Worm (Caenorhabditis elegans) whole organism, midembryonic: ENCODE results near the gene mak-2.

ENCODE experiments used
- T22C8.4 ChIP-seq: fragments of 200-800 bp; sonication (Bioruptor generic); IDR thresholded peaks from 2 replicates; pipeline ENCODE4 v1.3.6; 2022; ENCODE audit warnings: missing genetic modification characterization, missing compliant biosample characterization
- tab-1 ChIP-seq: fragments of 200-800 bp; sonication (Bioruptor generic); IDR thresholded peaks from 2 replicates; pipeline ENCODE4 v1.3.6; 2022; ENCODE audit warnings: missing genetic modification characterization, missing compliant biosample characterization

DNA sequence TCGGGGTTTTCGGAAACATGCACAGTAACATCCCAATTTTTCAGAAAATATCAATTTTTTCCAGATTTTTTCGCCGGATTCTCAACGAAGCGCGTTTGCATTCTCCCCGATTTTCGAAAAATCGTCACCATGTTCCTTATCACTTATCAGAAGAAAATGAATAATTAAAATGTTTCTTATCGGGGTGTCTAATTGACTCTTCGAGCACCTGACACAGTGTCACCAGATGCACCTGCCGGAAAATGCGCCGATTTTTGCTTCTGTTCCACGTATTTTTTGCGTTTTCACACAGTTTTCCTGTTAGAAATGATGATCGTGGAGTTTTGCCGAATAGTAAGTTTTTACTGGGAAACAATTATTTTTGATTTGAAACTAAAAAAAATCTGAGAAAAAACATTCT is 29.7 kb upstream of the mak-2 start:
- TF ChIP-seq tab-1 (GFP tag; lab: Robert Waterston, UW) = no peak
- no peak for TF ChIP-seq T22C8.4 (GFP tag; lab: Robert Waterston, UW)
